Worm (Caenorhabditis elegans) whole organism, L1 larva: ENCODE data around the gene F29A7.3.

Source experiments
- C16A3.4 ChIP-seq: fragments of 150-350 bp; optimal IDR thresholded peaks from 2 replicates; lab custom pipeline; 2014; ENCODE audit warnings: missing biosample characterization, missing genetic modification characterization
- C34B4.2 ChIP-seq: sonication (generic microtip); optimal IDR thresholded peaks from 2 replicates; lab custom pipeline; 2017; ENCODE audit warnings: mild to moderate bottlenecking, missing genetic modification characterization, missing compliant biosample characterization
- ama-1 ChIP-seq: fragments of 150-350 bp; optimal IDR thresholded peaks from 2 replicates; lab custom pipeline; 2014
- ceh-63 ChIP-seq: fragments of 200-800 bp; sonication (Bioruptor generic); optimal IDR thresholded peaks from 2 replicates; lab custom pipeline; 2018; ENCODE audit warnings: mild to moderate bottlenecking, missing genetic modification characterization, missing compliant biosample characterization
- ceh-88 ChIP-seq: fragments of 200-800 bp; sonication (Bioruptor generic); IDR thresholded peaks from 2 replicates; pipeline ENCODE4 v1.3.6; 2022; ENCODE audit warnings: missing genetic modification characterization, missing compliant biosample characterization
- ceh-90 ChIP-seq: sonication (generic microtip); optimal IDR thresholded peaks from 2 replicates; lab custom pipeline; 2016; ENCODE audit warnings: missing genetic modification characterization, missing compliant biosample characterization
- ces-1 ChIP-seq: fragments of 150-350 bp; optimal IDR thresholded peaks from 2 replicates; lab custom pipeline; 2014; ENCODE audit warnings: missing biosample characterization, missing genetic modification reagents, missing genetic modification characterization
- efl-1 ChIP-seq, 4 experiments: fragments of 150-350 bp; optimal IDR thresholded peaks in 3 of 4; peaks in 1 of 4; 1 replicate in 1 of 4; 2 replicates in 3 of 4; lab custom pipeline; 2014; ENCODE audit warnings: missing biosample characterization in 2 of 4, missing genetic modification characterization in 2 of 4, missing genetic modification reagents in 2 of 4
- egl-27 ChIP-seq, 2 experiments: fragments of 150-350 bp in 1 of 2; sonication (generic microtip); optimal IDR thresholded peaks; 3 replicates each; lab custom pipeline; 2017 to 2018; ENCODE audit warnings: missing biosample characterization in 2 of 2, missing genetic modification characterization in 2 of 2, missing genetic modification reagents in 2 of 2
- fkh-10 ChIP-seq: sonication (generic microtip); optimal IDR thresholded peaks from 2 replicates; lab custom pipeline; 2017; ENCODE audit warnings: missing biosample characterization, missing genetic modification reagents, missing genetic modification characterization
- fkh-8 ChIP-seq: sonication (generic microtip); optimal IDR thresholded peaks from 2 replicates; lab custom pipeline; 2016; ENCODE audit warnings: mild to moderate bottlenecking, missing genetic modification characterization, missing compliant biosample characterization
- hlh-4 ChIP-seq: sonication (generic microtip); optimal IDR thresholded peaks from 2 replicates; lab custom pipeline; 2016; ENCODE audit warnings: mild to moderate bottlenecking, missing genetic modification characterization, missing compliant biosample characterization
- hpl-2 ChIP-seq: fragments of 150-350 bp; optimal IDR thresholded peaks from 2 replicates; lab custom pipeline; 2014; ENCODE audit warnings: missing biosample characterization, missing genetic modification reagents, missing genetic modification characterization
- irx-1 ChIP-seq: sonication (generic microtip); optimal IDR thresholded peaks from 2 replicates; lab custom pipeline; 2016; ENCODE audit warnings: missing genetic modification characterization, missing compliant biosample characterization
- isw-1 ChIP-seq: fragments of 200-800 bp; sonication (Bioruptor generic); IDR thresholded peaks from 2 replicates; pipeline ENCODE4 v1.3.6; 2022; ENCODE audit warnings: missing genetic modification characterization, missing compliant biosample characterization
- lin-13 ChIP-seq: fragments of 150-350 bp; optimal IDR thresholded peaks from 2 replicates; lab custom pipeline; 2014; ENCODE audit warnings: missing biosample characterization, missing genetic modification reagents, missing genetic modification characterization
- lir-3 ChIP-seq: sonication (generic microtip); optimal IDR thresholded peaks from 2 replicates; lab custom pipeline; 2016; ENCODE audit warnings: mild to moderate bottlenecking, missing genetic modification characterization, moderate library complexity, missing compliant biosample characterization; ENCODE audit not compliant: poor library complexity
- lsy-2 ChIP-seq, 2 experiments: fragments of 150-350 bp; optimal IDR thresholded peaks; 2 replicates each; lab custom pipeline; 2014; ENCODE audit warnings: missing biosample characterization in 2 of 2, missing genetic modification characterization in 2 of 2
- mep-1 ChIP-seq: fragments of 150-350 bp; optimal IDR thresholded peaks from 2 replicates; lab custom pipeline; 2014; ENCODE audit warnings: missing biosample characterization, missing genetic modification characterization
- nhr-12 ChIP-seq: sonication (generic microtip); optimal IDR thresholded peaks from 2 replicates; lab custom pipeline; 2017; ENCODE audit warnings: missing biosample characterization, missing genetic modification characterization
- nhr-71 ChIP-seq: sonication (generic microtip); optimal IDR thresholded peaks from 2 replicates; lab custom pipeline; 2016; ENCODE audit warnings: mild to moderate bottlenecking, missing genetic modification characterization, moderate library complexity, missing compliant biosample characterization
- nhr-90 ChIP-seq: sonication (generic microtip); optimal IDR thresholded peaks from 2 replicates; lab custom pipeline; 2016; ENCODE audit warnings: mild to moderate bottlenecking, missing genetic modification characterization, missing compliant biosample characterization; ENCODE audit not compliant: poor library complexity
- pax-3 ChIP-seq: fragments of 200-800 bp; sonication (Bioruptor generic); optimal IDR thresholded peaks from 2 replicates; lab custom pipeline; 2018; ENCODE audit warnings: mild to moderate bottlenecking, missing genetic modification characterization, moderate library complexity, missing compliant biosample characterization
- rnt-1 ChIP-seq: sonication (generic microtip); optimal IDR thresholded peaks from 2 replicates; lab custom pipeline; 2016; ENCODE audit warnings: mild to moderate bottlenecking, missing genetic modification characterization, moderate library complexity, missing compliant biosample characterization
- skn-1 ChIP-seq: fragments of 150-350 bp; optimal IDR thresholded peaks from 2 replicates; lab custom pipeline; 2014; ENCODE audit warnings: missing biosample characterization, missing genetic modification characterization
- snpc-4 ChIP-seq: fragments of 150-350 bp; optimal IDR thresholded peaks from 2 replicates; lab custom pipeline; 2014; ENCODE audit warnings: missing biosample characterization, missing genetic modification characterization
- sup-37 ChIP-seq: fragments of 200-800 bp; sonication (Bioruptor generic); optimal IDR thresholded peaks from 2 replicates; lab custom pipeline; 2018; ENCODE audit warnings: mild to moderate bottlenecking, missing genetic modification characterization, missing compliant biosample characterization
- swsn-7 ChIP-seq: sonication (generic microtip); optimal IDR thresholded peaks from 2 replicates; lab custom pipeline; 2016; ENCODE audit warnings: missing genetic modification characterization, missing compliant biosample characterization
- tbx-2 ChIP-seq: sonication (generic microtip); optimal IDR thresholded peaks from 2 replicates; lab custom pipeline; 2016; ENCODE audit warnings: missing genetic modification characterization, missing compliant biosample characterization
- tlp-1 ChIP-seq: fragments of 150-350 bp; optimal IDR thresholded peaks from 2 replicates; lab custom pipeline; 2014; ENCODE audit warnings: missing biosample characterization, missing genetic modification characterization
- unc-86 ChIP-seq: sonication (generic microtip); optimal IDR thresholded peaks from 2 replicates; lab custom pipeline; 2016; ENCODE audit warnings: missing genetic modification characterization, missing compliant biosample characterization
- unc-98 ChIP-seq: fragments of 200-800 bp; sonication (Bioruptor generic); IDR thresholded peaks from 2 replicates; pipeline ENCODE4 v1.3.6; 2022; ENCODE audit warnings: missing genetic modification characterization, missing compliant biosample characterization
- zip-4 ChIP-seq: fragments of 200-800 bp; sonication (Bioruptor generic); optimal IDR thresholded peaks from 2 replicates; lab custom pipeline; 2018; ENCODE audit warnings: mild to moderate bottlenecking, missing genetic modification characterization, moderate library complexity, missing compliant biosample characterization
- ztf-4 ChIP-seq: fragments of 150-350 bp; optimal IDR thresholded peaks from 2 replicates; lab custom pipeline; 2014; ENCODE audit warnings: missing biosample characterization, missing genetic modification characterization

The F29A7.3 gene

ce11 chrII:2734735-2735134 is 18.4 kb upstream of the F29A7.3 start (continued):
- TF ChIP-seq hlh-4 (tag; lab: Kevin White, UChicago) (no peak), pax-3 (tag; lab: Kevin White, UChicago) (no peak), unc-86 (tag; lab: Kevin White, UChicago) (no peak), tbx-2 (tag; lab: Kevin White, UChicago) (no peak), irx-1 (tag; lab: Kevin White, UChicago) (no peak), lir-3 (tag; lab: Kevin White, UChicago) (no peak), fkh-8 (tag; lab: Kevin White, UChicago) (peak; percentile 5), mep-1 (peak; percentile 22), nhr-12 (tag; lab: Kevin White, UChicago) (no peak), lsy-2 (tag; optimal IDR thresholded peaks at IDR 0.05; lab: Kevin White, UChicago) (peak in 1 of 2 experiments; percentile 38), snpc-4 (no peak), swsn-7 (tag; lab: Kevin White, UChicago) (peak; percentile 7), ceh-63 (no peak), ztf-4 (tag; lab: Kevin White, UChicago) (no peak), sup-37 (GFP tag; lab: Kevin White, UChicago) (no peak)
- TF ChIP-seq, all 84 proteins: peak for 14

- no peak for TF ChIP-seq unc-98
- TF ChIP-seq C34B4.2 (tag; lab: Kevin White, UChicago), result no peak
- TF ChIP-seq isw-1 (GFP tag; lab: Robert Waterston, UW), result no peak
- TF ChIP-seq rnt-1 (tag; lab: Kevin White, UChicago), result no peak
- TF ChIP-seq fkh-8 (tag; lab: Kevin White, UChicago), result peak; percentile 39
These were observed 17.9 kb upstream of the F29A7.3 start, which contains the start of gene wdr-31 for ce11 chrII:2735192-2735591. Gene wdr-31 (minus strand): TSS chrII:2735292.

- TF ChIP-seq nhr-90 (tag; lab: Kevin White, UChicago) (no peak), efl-1 (optimal IDR thresholded peaks at IDR 0.05; lab: Kevin White, UChicago) (no peak), efl-1 (GFP tag; optimal IDR thresholded peaks at IDR 0.05 in 1 of 2; lab: Kevin White, UChicago) (peak in 1 of 2 experiments; percentile 24), rnt-1 (tag; lab: Kevin White, UChicago) (peak; percentile 0), ama-1 (no peak), nhr-71 (tag; lab: Kevin White, UChicago) (no peak)
These were observed 17.5 kb upstream of the F29A7.3 start for ce11 chrII:2735644-2736043.

- TF ChIP-seq C16A3.4 (tag; lab: Kevin White, UChicago) (no peak), efl-1 (optimal IDR thresholded peaks at IDR 0.05; lab: Kevin White, UChicago) (no peak), efl-1 (GFP tag; optimal IDR thresholded peaks at IDR 0.05 in 1 of 2; lab: Kevin White, UChicago) (peak in 1 of 2 experiments; percentile 60)
These were observed 16.9 kb upstream of the F29A7.3 start, which contains the start of gene T05A8.8 for ce11 chrII:2736156-2736728. Gene T05A8.8 (plus strand): TSS chrII:2736678.

- TF ChIP-seq skn-1 (tag; lab: Kevin White, UChicago) (no peak), ceh-90 (tag; lab: Kevin White, UChicago) (no peak), efl-1 (optimal IDR thresholded peaks at IDR 0.05; lab: Kevin White, UChicago) (no peak), efl-1 (GFP tag; optimal IDR thresholded peaks at IDR 0.05 in 1 of 2; lab: Kevin White, UChicago) (peak in 1 of 2 experiments; percentile 68)
These were observed 16.2 kb upstream of the F29A7.3 start for ce11 chrII:2736938-2737337.

- TF ChIP-seq ceh-88 (GFP tag; lab: Robert Waterston, UW) (no peak), irx-1 (tag; lab: Kevin White, UChicago) (no peak), C34B4.2 (tag; lab: Kevin White, UChicago) (no peak), tlp-1 (tag; lab: Kevin White, UChicago) (no peak), fkh-10 (GFP tag; lab: Kevin White, UChicago) (no peak), egl-27 (tag; optimal IDR thresholded peaks at IDR 0.05; lab: Kevin White, UChicago) (no peak), hpl-2 (GFP tag; lab: Kevin White, UChicago) (no peak), snpc-4 (no peak), lin-13 (GFP tag; lab: Kevin White, UChicago) (no peak), hlh-4 (tag; lab: Kevin White, UChicago) (no peak), zip-4 (GFP tag; lab: Kevin White, UChicago) (no peak), ces-1 (GFP tag; lab: Kevin White, UChicago) (no peak)
- TF ChIP-seq, all 84 proteins: peak for 0
These were observed 13.5 kb upstream of the F29A7.3 start, which contains the start of gene T05A8.6 for ce11 chrII:2739619-2740018. Gene T05A8.6 (minus strand): TSS chrII:2739719.
